Worm (Caenorhabditis elegans) whole organism, L1 larva: ENCODE data around the gene C27C12.1.

Source experiments
- lir-3 ChIP-seq: sonication (generic microtip); optimal IDR thresholded peaks from 2 replicates; lab custom pipeline; 2016; ENCODE audit warnings: mild to moderate bottlenecking, missing genetic modification characterization, moderate library complexity, missing compliant biosample characterization; ENCODE audit not compliant: poor library complexity
- lsy-2 ChIP-seq, 2 experiments: fragments of 150-350 bp; optimal IDR thresholded peaks; 2 replicates each; lab custom pipeline; 2014; ENCODE audit warnings: missing biosample characterization in 2 of 2, missing genetic modification characterization in 2 of 2
- nhr-237 ChIP-seq: fragments of 150-350 bp; optimal IDR thresholded peaks from 2 replicates; lab custom pipeline; 2014; ENCODE audit warnings: missing biosample characterization, missing genetic modification characterization
- nhr-84 ChIP-seq: sonication (generic microtip); optimal IDR thresholded peaks from 2 replicates; lab custom pipeline; 2017; ENCODE audit warnings: missing biosample characterization, missing genetic modification characterization
- skn-1 ChIP-seq: fragments of 150-350 bp; optimal IDR thresholded peaks from 2 replicates; lab custom pipeline; 2014; ENCODE audit warnings: missing biosample characterization, missing genetic modification characterization

ce11 chrX:14845637-14846036 is 7.9 kb downstream of the C27C12.1 start, which contains the start of gene egrh-1:
- TF ChIP-seq nhr-84 (tag; lab: Kevin White, UChicago) (no peak), nhr-237 (tag; lab: Kevin White, UChicago) (no peak), lsy-2 (tag; optimal IDR thresholded peaks at IDR 0.05; lab: Kevin White, UChicago) (no peak), skn-1 (tag; lab: Kevin White, UChicago) (no peak), lir-3 (tag; lab: Kevin White, UChicago) (no peak)
